Worm (Caenorhabditis elegans) whole organism, early embryonic: ENCODE measurements around the gene C39H7.4.

Experiments used
- F13C5.2 ChIP-seq: sonication (generic microtip); optimal IDR thresholded peaks from 2 replicates; lab custom pipeline; 2017; ENCODE audit warnings: mild to moderate bottlenecking, missing genetic modification characterization, inconsistent platforms, missing compliant biosample characterization
- aly-1 ChIP-seq: sonication (generic microtip); optimal IDR thresholded peaks from 2 replicates; lab custom pipeline; 2016; ENCODE audit warnings: missing genetic modification characterization, missing compliant biosample characterization
- ama-1 ChIP-seq: fragments of 150-350 bp; optimal IDR thresholded peaks from 2 replicates; lab custom pipeline; 2014
- flt-1 ChIP-seq: fragments of 200-800 bp; sonication (Bioruptor generic); IDR thresholded peaks from 2 replicates; pipeline ENCODE4 v1.3.6; 2022; ENCODE audit warnings: missing genetic modification characterization, missing compliant biosample characterization
- hmg-4 ChIP-seq: fragments of 200-800 bp; sonication (Bioruptor generic); optimal IDR thresholded peaks from 2 replicates; lab custom pipeline; 2018; ENCODE audit warnings: mild to moderate bottlenecking, missing genetic modification characterization, missing compliant biosample characterization
- scrt-1 ChIP-seq: fragments of 200-800 bp; sonication (Bioruptor generic); IDR thresholded peaks from 2 replicates; pipeline ENCODE4 v1.3.6; 2022; ENCODE audit warnings: missing genetic modification characterization, missing compliant biosample characterization

ce11 chrIV:5607343-5607742, 7.1 kb downstream of the C39H7.4 start:
- TF ChIP-seq hmg-4 (GFP tag; lab: Kevin White, UChicago) (no peak), flt-1 (GFP tag; lab: Robert Waterston, UW) (no peak), scrt-1 (no peak), F13C5.2 (tag; lab: Kevin White, UChicago) (no peak), aly-1 (tag; lab: Kevin White, UChicago) (no peak), ama-1 (no peak)
